Fruit fly (Drosophila melanogaster) whole organism, pupa: ENCODE results near the gene dpp.

Source experiments
- CG12605 ChIP-seq: fragments of 200-800 bp; sonication (Bioruptor generic); IDR thresholded peaks from 2 replicates; pipeline ENCODE4 v1.3.6; 2022; ENCODE audit warnings: missing biosample characterization, missing genetic modification characterization
- CG15710 ChIP-seq: fragments of 200-800 bp; sonication (Bioruptor generic); optimal IDR thresholded peaks from 2 replicates; lab custom pipeline; 2018; ENCODE audit warnings: missing biosample characterization, mild to moderate bottlenecking, missing genetic modification characterization, moderate library complexity
- CG9948 ChIP-seq: fragments of 200-800 bp; sonication (Bioruptor generic); optimal IDR thresholded peaks from 2 replicates; lab custom pipeline; 2018; ENCODE audit warnings: missing biosample characterization, mild to moderate bottlenecking, missing genetic modification characterization, moderate library complexity
- Pif1B ChIP-seq: fragments of 200-800 bp; sonication (Bioruptor generic); optimal IDR thresholded peaks from 3 replicates; lab custom pipeline; 2016; ENCODE audit warnings: missing biosample characterization, missing genetic modification characterization
- Snoo ChIP-seq: fragments of 200-800 bp; sonication (Bioruptor generic); optimal IDR thresholded peaks from 3 replicates; lab custom pipeline; 2017; ENCODE audit warnings: missing biosample characterization, mild to moderate bottlenecking, missing genetic modification characterization, inconsistent platforms
- fd96Ca ChIP-seq: fragments of 200-800 bp; sonication (Bioruptor generic); IDR thresholded peaks from 3 replicates; pipeline ENCODE4 v1.3.6; 2022; ENCODE audit warnings: missing biosample characterization, missing genetic modification characterization
- rn ChIP-seq: fragments of 200-800 bp; sonication (Bioruptor generic); IDR thresholded peaks from 2 replicates; pipeline ENCODE4 v1.3.6; 2022; ENCODE audit warnings: missing biosample characterization, missing genetic modification characterization

dm6 chr2L:2459238-2459637 lies 31.1 kb downstream of the dpp start:
- no peak for TF ChIP-seq rn (GFP tag; lab: Robert Waterston, UW)
- TF ChIP-seq CG12605 (GFP tag; lab: Robert Waterston, UW): no peak
- TF ChIP-seq CG15710: no peak
- TF ChIP-seq fd96Ca (GFP tag; lab: Robert Waterston, UW): no peak
- no peak for TF ChIP-seq CG9948 (tag; lab: Kevin White, UChicago)
- TF ChIP-seq Pif1B (GFP tag; lab: Kevin White, UChicago): no peak
- TF ChIP-seq Snoo (tag; lab: Kevin White, UChicago): no peak
